Worm (Caenorhabditis elegans) whole organism, late embryonic: ENCODE data around the gene kynu-1.

Experiments
- F13H6.1 ChIP-seq: sonication (generic microtip); optimal IDR thresholded peaks from 2 replicates; lab custom pipeline; 2016; ENCODE audit warnings: missing genetic modification characterization, missing compliant biosample characterization
- ama-1 ChIP-seq: fragments of 150-350 bp; optimal IDR thresholded peaks from 2 replicates; lab custom pipeline; 2014
- hlh-13 ChIP-seq: fragments of 200-800 bp; sonication (Bioruptor generic); optimal IDR thresholded peaks from 2 replicates; lab custom pipeline; 2018; ENCODE audit warnings: mild to moderate bottlenecking, missing genetic modification characterization, missing compliant biosample characterization
- pha-4 ChIP-seq: fragments of 150-350 bp; optimal IDR thresholded peaks from 2 replicates; lab custom pipeline; 2018; ENCODE audit warnings: missing biosample characterization, missing genetic modification reagents, missing genetic modification characterization
- pqm-1 ChIP-seq: sonication (generic microtip); optimal IDR thresholded peaks from 2 replicates; lab custom pipeline; 2016; ENCODE audit warnings: missing genetic modification characterization, missing compliant biosample characterization
- unc-86 ChIP-seq: sonication (generic microtip); optimal IDR thresholded peaks from 2 replicates; lab custom pipeline; 2016; ENCODE audit warnings: missing genetic modification characterization, missing compliant biosample characterization

DNA sequence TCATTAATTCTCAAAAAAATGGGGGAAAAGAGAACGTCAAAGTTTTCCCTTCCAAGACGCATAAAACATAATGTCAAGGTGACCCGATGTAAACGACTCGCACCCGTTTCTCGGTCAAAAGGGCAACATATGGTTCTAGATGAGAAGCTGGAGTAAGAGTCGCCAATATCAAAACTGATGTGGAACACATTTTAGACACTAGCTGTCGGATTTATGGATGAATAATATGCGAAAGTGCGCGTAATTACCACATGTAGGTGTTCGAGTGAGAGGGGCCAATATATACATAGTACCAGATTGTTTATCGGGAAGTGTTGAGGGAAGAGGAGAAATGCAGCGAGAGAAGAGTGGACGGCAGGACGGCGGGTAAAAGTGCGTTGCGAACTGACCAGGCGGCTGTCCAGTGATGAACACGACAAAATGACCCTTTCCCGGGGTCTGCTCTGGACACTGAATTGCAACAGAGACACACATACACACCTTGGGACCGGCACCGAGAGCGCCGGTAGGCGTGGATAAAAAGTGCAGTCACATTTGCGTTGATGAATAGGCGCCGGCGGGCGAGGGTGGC is 41.9 kb upstream of the kynu-1 start:
- no peak for TF ChIP-seq ama-1
- TF ChIP-seq unc-86 (tag; lab: Kevin White, UChicago) = no peak
- no peak for TF ChIP-seq pqm-1 (tag; lab: Kevin White, UChicago)
- TF ChIP-seq pha-4 (tag; lab: Kevin White, UChicago) = no peak
- TF ChIP-seq F13H6.1 = no peak
- TF ChIP-seq hlh-13 (GFP tag; lab: Kevin White, UChicago) = no peak
